Worm (Caenorhabditis elegans): ENCODE data around the gene T02G5.15.

DNA sequence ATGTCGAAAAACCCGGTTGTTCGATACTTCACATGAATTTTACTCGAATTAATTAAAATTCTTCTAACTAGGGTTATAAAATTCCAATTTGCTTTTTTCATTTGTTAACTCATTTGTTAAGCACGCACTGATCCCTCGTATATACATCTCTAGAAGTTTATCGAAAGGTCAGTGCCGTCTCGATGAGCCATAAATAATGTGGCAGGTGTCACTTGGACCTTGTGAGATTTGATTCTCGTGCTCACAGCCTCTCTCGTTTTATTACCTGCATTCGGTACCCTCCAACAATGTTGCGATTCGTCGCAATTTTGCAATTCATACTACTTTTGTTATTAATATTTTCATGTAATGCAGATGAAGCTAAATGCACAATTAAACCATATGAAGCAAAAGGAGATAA, 32.2 kb downstream of the T02G5.15 start, which contains the start of gene spon-1:
- TF ChIP-seq him-1 (tag; optimal IDR thresholded peaks at IDR 0.05) (no peak), dao-5 (tag; optimal IDR thresholded peaks at IDR 0.05) (no peak)
